Worm (Caenorhabditis elegans): Measurements from ENCODE around the gene nhr-264.
A peak's percentile ranks its signal among the peaks of the same experiment; 100 is the strongest.
"Not testable (repeated sequence)": the region's sequence is repeated elsewhere in the genome, so short reads cannot be mapped to it uniquely, and the experiment has no call there.

Gene nhr-264

DNA sequence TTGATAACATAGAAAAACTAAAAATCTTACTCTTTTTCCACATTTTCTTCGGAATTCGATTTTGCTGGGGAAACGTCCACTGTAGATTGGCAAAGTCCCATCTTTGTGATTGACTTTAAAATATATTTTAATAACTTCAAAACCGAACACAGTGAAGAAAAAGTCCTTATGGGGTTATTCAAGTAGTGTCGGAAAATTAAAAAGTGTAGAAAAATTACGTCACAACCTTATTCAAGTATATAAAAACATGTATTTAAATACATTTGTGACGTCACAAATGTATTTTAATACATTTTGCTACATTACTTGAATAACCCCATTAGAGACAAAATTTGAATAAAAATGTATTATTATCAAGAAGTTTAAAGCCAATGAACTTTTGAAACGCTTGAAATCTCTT is 19.1 kb upstream of the nhr-264 start, which contains the start of gene F49C12.7:
Gene F49C12.7, minus strand, starts transcription at position 101 of the 400 bp plus-strand sequence.
- not testable (repeated sequence) for TF ChIP-seq lin-38 (GFP tag; IDR thresholded peaks at IDR 0.05); dve-1 (tag; optimal IDR thresholded peaks at IDR 0.05; ENCODE audit: insufficient read depth); lin-13 (GFP tag; optimal IDR thresholded peaks at IDR 0.05)

DNA sequence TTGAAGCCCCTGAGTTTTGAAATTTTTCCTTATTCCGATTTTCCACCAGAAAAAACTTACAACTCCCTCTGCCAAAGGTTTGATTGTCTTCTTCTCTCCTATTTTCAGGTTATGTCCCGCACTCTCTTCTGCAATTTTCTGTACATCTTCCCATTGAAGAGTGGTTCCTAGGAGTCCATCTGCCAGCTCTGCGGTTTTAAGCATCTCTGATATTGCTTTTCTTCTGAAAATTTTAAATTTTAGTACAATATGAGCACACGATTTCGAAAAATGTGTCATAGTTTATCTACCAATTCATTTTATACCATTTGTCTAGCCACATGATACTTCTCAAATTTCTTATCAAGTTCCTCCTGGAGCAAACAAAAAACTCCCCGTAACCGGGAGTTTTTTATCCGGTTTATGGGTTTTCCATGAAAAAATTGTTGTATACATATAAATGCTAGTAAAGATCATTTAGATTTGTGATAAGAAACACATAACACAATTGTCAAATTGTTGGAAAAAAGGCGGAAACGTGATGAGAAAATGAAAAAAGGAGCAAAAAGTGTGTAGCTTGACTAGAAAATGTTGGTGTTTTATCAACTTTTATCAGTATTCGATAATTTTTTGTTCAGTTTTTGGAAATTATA is 17.3 kb upstream of the nhr-264 start:
- TF ChIP-seq hlh-11 (tag; optimal IDR thresholded peaks at IDR 0.05) (peak; percentile 57), Y48G9A.11 (GFP tag; IDR thresholded peaks at IDR 0.05) (no peak), lsy-2 (tag; optimal IDR thresholded peaks at IDR 0.05) (no peak), ceh-20 (GFP tag; IDR thresholded peaks at IDR 0.05) (no peak), zag-1 (tag; optimal IDR thresholded peaks at IDR 0.05) (no peak), daf-16 (GFP tag; optimal IDR thresholded peaks at IDR 0.05) (no peak), daf-16 (tag; optimal IDR thresholded peaks at IDR 0.05) (peak; percentile 62), ZK337.2 (GFP tag; IDR thresholded peaks at IDR 0.05) (no peak), ztf-11 (tag; optimal IDR thresholded peaks at IDR 0.05) (no peak), T20F7.1 (GFP tag; optimal IDR thresholded peaks at IDR 0.05) (peak; percentile 13), F26F4.8 (GFP tag; conservative IDR thresholded peaks at IDR 0.05) (no peak), spr-1 (tag; optimal IDR thresholded peaks at IDR 0.05) (no peak), daf-19 (GFP tag; conservative IDR thresholded peaks at IDR 0.05) (no peak), lin-13 (GFP tag; optimal IDR thresholded peaks at IDR 0.05) (no peak), fos-1 (tag; optimal IDR thresholded peaks at IDR 0.05) (no peak), sdz-12 (GFP tag; optimal IDR thresholded peaks at IDR 0.05) (no peak), ceh-62 (tag; optimal IDR thresholded peaks at IDR 0.05) (no peak), duxl-1 (tag; optimal IDR thresholded peaks at IDR 0.05; ENCODE audit: poor library complexity) (no peak), set-16 (GFP tag; IDR thresholded peaks at IDR 0.05) (no peak), dmd-6 (GFP tag; IDR thresholded peaks at IDR 0.05) (no peak; the same call in none of the 2 replicates), nhr-102 (tag; optimal IDR thresholded peaks at IDR 0.05) (no peak), nhr-6 (tag; optimal IDR thresholded peaks at IDR 0.05) (no peak), F37D6.2 (tag; optimal IDR thresholded peaks at IDR 0.05) (no peak), unc-62 (GFP tag; optimal IDR thresholded peaks at IDR 0.05 in 1 of 2) (no peak), unc-62 (tag; optimal IDR thresholded peaks at IDR 0.05) (no peak), zfp-2 (tag; optimal IDR thresholded peaks at IDR 0.05) (no peak), egl-43 (GFP tag; IDR thresholded peaks at IDR 0.05) (no peak), zip-11 (GFP tag; IDR thresholded peaks at IDR 0.05) (no peak), cey-2 (tag; optimal IDR thresholded peaks at IDR 0.05; ENCODE audit: borderline replicate concordance, insufficient read depth) (no peak), dve-1 (tag; optimal IDR thresholded peaks at IDR 0.05; ENCODE audit: insufficient read depth) (no peak), dmd-9 (GFP tag; IDR thresholded peaks at IDR 0.05) (no peak), nhr-237 (tag; optimal IDR thresholded peaks at IDR 0.05) (no peak), nhr-76 (tag; optimal IDR thresholded peaks at IDR 0.05) (no peak), mdl-1 (tag; optimal IDR thresholded peaks at IDR 0.05) (peak in 1 of 2 experiments; percentile 43), mdt-29 (GFP tag; IDR thresholded peaks at IDR 0.05) (no peak), madf-5 (GFP tag; IDR thresholded peaks at IDR 0.05) (no peak), snpc-1.2 (GFP tag; IDR thresholded peaks at IDR 0.05) (no peak), ceh-44 (GFP tag; IDR thresholded peaks at IDR 0.05) (no peak), aha-1 (tag) (peak; percentile 91), skn-1 (tag; optimal IDR thresholded peaks at IDR 0.05) (no peak), lin-38 (GFP tag; IDR thresholded peaks at IDR 0.05) (no peak), pqm-1 (tag; optimal IDR thresholded peaks at IDR 0.05) (peak; percentile 44), F44E2.7 (GFP tag; IDR thresholded peaks at IDR 0.05) (no peak), saeg-2 (GFP tag; IDR thresholded peaks at IDR 0.05) (no peak), unc-130 (GFP tag; optimal IDR thresholded peaks at IDR 0.05) (no peak), nhr-28 (tag; optimal IDR thresholded peaks at IDR 0.05) (peak; percentile 71), mxl-2 (GFP tag; conservative IDR thresholded peaks at IDR 0.05) (no peak), lin-15B (tag; optimal IDR thresholded peaks at IDR 0.05) (no peak), attf-4 (tag; optimal IDR thresholded peaks at IDR 0.05) (no peak)
